Fruit fly (Drosophila melanogaster) whole organism, embryonic: Measurements from ENCODE around the gene CG11726.

Experiments
- ATbp ChIP-seq: fragments of 200-800 bp; sonication (Bioruptor generic); optimal IDR thresholded peaks from 2 replicates; lab custom pipeline; 2017; ENCODE audit warnings: missing biosample characterization, mild to moderate bottlenecking, missing genetic modification characterization, missing genetic modification reagents
- Bdp1 ChIP-seq: fragments of 200-800 bp; sonication (Bioruptor generic); optimal IDR thresholded peaks from 3 replicates; lab custom pipeline; 2016; ENCODE audit warnings: missing biosample characterization, missing genetic modification characterization
- Bteb2 ChIP-seq: fragments of 200-800 bp; sonication (Bioruptor generic); optimal IDR thresholded peaks from 2 replicates; lab custom pipeline; 2016; ENCODE audit warnings: missing biosample characterization, missing genetic modification characterization
- CG11085 ChIP-seq: fragments of 200-800 bp; sonication (Bioruptor generic); IDR thresholded peaks from 2 replicates; pipeline ENCODE4 v1.3.6; 2022; ENCODE audit warnings: missing biosample characterization, missing genetic modification characterization
- CG12299 ChIP-seq: fragments of 200-800 bp; sonication (Bioruptor generic); optimal IDR thresholded peaks from 2 replicates; lab custom pipeline; 2018; ENCODE audit warnings: missing biosample characterization, mild to moderate bottlenecking, missing genetic modification characterization
- CG12769 ChIP-seq: fragments of 200-800 bp; sonication (Bioruptor generic); optimal IDR thresholded peaks from 2 replicates; lab custom pipeline; 2019; ENCODE audit warnings: missing biosample characterization, mild to moderate bottlenecking, missing genetic modification characterization, moderate library complexity
- CG13624 ChIP-seq: fragments of 200-800 bp; sonication (Bioruptor generic); optimal IDR thresholded peaks from 2 replicates; lab custom pipeline; 2016; ENCODE audit warnings: missing biosample characterization, missing genetic modification characterization
- CG13775 ChIP-seq: fragments of 200-800 bp; sonication (Bioruptor generic); optimal IDR thresholded peaks from 3 replicates; lab custom pipeline; 2017; ENCODE audit warnings: missing biosample characterization, mild to moderate bottlenecking, missing genetic modification characterization
- CG14441 ChIP-seq: fragments of 200-800 bp; sonication (Bioruptor generic); IDR thresholded peaks from 2 replicates; pipeline ENCODE4 v1.3.6; 2022; ENCODE audit warnings: missing biosample characterization, missing genetic modification characterization
- CG14965 ChIP-seq: fragments of 200-800 bp; sonication (Bioruptor generic); optimal IDR thresholded peaks from 2 replicates; lab custom pipeline; 2016; ENCODE audit warnings: missing biosample characterization, missing genetic modification characterization, borderline replicate concordance
- CG15601 ChIP-seq: fragments of 200-800 bp; sonication (Bioruptor generic); optimal IDR thresholded peaks from 3 replicates; lab custom pipeline; 2019; ENCODE audit warnings: missing biosample characterization, mild to moderate bottlenecking, missing genetic modification characterization, moderate library complexity
- CG17328 ChIP-seq: fragments of 200-800 bp; sonication (Bioruptor generic); IDR thresholded peaks from 2 replicates; pipeline ENCODE4 v1.3.6; 2022; ENCODE audit warnings: missing biosample characterization, missing genetic modification characterization
- CG17612 ChIP-seq: fragments of 200-800 bp; sonication (Bioruptor generic); IDR thresholded peaks from 2 replicates; pipeline ENCODE4 v1.3.6; 2022; ENCODE audit warnings: missing biosample characterization, missing genetic modification characterization
- CG18262 ChIP-seq: fragments of 200-800 bp; optimal IDR thresholded peaks from 3 replicates; lab custom pipeline; 2019; ENCODE audit warnings: missing biosample characterization, mild to moderate bottlenecking, missing genetic modification characterization, moderate library complexity
- CG31388 ChIP-seq: fragments of 200-800 bp; sonication (Bioruptor generic); optimal IDR thresholded peaks from 2 replicates; lab custom pipeline; 2016; ENCODE audit warnings: missing biosample characterization, missing genetic modification characterization
- CG32772 ChIP-seq: fragments of 200-800 bp; sonication (Bioruptor generic); IDR thresholded peaks from 2 replicates; pipeline ENCODE4 v1.3.6; 2022; ENCODE audit warnings: missing biosample characterization, missing genetic modification characterization
- CG4282 ChIP-seq: fragments of 200-800 bp; sonication (Bioruptor generic); optimal IDR thresholded peaks from 2 replicates; lab custom pipeline; 2016; ENCODE audit warnings: missing biosample characterization, missing genetic modification characterization
- CG4707 ChIP-seq: fragments of 200-800 bp; sonication (Bioruptor generic); optimal IDR thresholded peaks from 2 replicates; lab custom pipeline; 2018; ENCODE audit warnings: missing biosample characterization, mild to moderate bottlenecking, missing genetic modification characterization, moderate library complexity
- CG4730 ChIP-seq: fragments of 200-800 bp; sonication (Bioruptor generic); IDR thresholded peaks from 2 replicates; pipeline ENCODE4 v1.3.6; 2022; ENCODE audit warnings: missing biosample characterization, missing genetic modification characterization
- CG4820 ChIP-seq: fragments of 200-800 bp; sonication (Bioruptor generic); optimal IDR thresholded peaks from 3 replicates; lab custom pipeline; 2016; ENCODE audit warnings: missing biosample characterization, missing genetic modification characterization
- CG6175 ChIP-seq: fragments of 200-800 bp; sonication (Bioruptor generic); IDR thresholded peaks from 3 replicates; pipeline ENCODE4 v1.3.6; 2022; ENCODE audit warnings: missing biosample characterization, missing genetic modification characterization
- CG6791 ChIP-seq: fragments of 200-800 bp; sonication (Bioruptor generic); IDR thresholded peaks from 3 replicates; pipeline ENCODE4 v1.3.6; 2022; ENCODE audit warnings: missing biosample characterization, missing genetic modification characterization; ENCODE audit not compliant: partially characterized antibody
- CkIIα-i1 ChIP-seq: fragments of 200-800 bp; sonication (Bioruptor generic); IDR thresholded peaks from 2 replicates; pipeline ENCODE4 v1.3.6; 2022; ENCODE audit warnings: missing biosample characterization, missing genetic modification characterization
- CoRest ChIP-seq: fragments of 200-800 bp; sonication (Bioruptor generic); optimal IDR thresholded peaks from 3 replicates; lab custom pipeline; 2018; ENCODE audit warnings: missing biosample characterization, mild to moderate bottlenecking, missing genetic modification characterization, moderate library complexity
- Ets97D ChIP-seq: fragments of 200-800 bp; sonication (Bioruptor generic); optimal IDR thresholded peaks from 3 replicates; lab custom pipeline; 2016; ENCODE audit warnings: missing biosample characterization, missing genetic modification characterization
- HLHmδ ChIP-seq: fragments of 200-800 bp; sonication (Bioruptor generic); optimal IDR thresholded peaks from 2 replicates; lab custom pipeline; 2018; ENCODE audit warnings: missing biosample characterization, mild to moderate bottlenecking, missing genetic modification characterization, moderate library complexity
- HmgZ ChIP-seq: fragments of 200-800 bp; sonication (Bioruptor generic); optimal IDR thresholded peaks from 2 replicates; lab custom pipeline; 2018; ENCODE audit warnings: missing biosample characterization, mild to moderate bottlenecking, missing genetic modification characterization
- Nf-YA ChIP-seq: fragments of 200-800 bp; sonication (Bioruptor generic); IDR thresholded peaks from 2 replicates; pipeline ENCODE4 v1.3.6; 2022; ENCODE audit warnings: missing biosample characterization, missing genetic modification characterization
- Sry-β ChIP-seq: fragments of 200-800 bp; sonication (Bioruptor generic); optimal IDR thresholded peaks from 2 replicates; lab custom pipeline; 2018; ENCODE audit warnings: missing biosample characterization, mild to moderate bottlenecking, missing genetic modification characterization, moderate library complexity
- TFAM ChIP-seq: fragments of 200-800 bp; sonication (Bioruptor generic); optimal IDR thresholded peaks from 2 replicates; lab custom pipeline; 2017; ENCODE audit warnings: missing biosample characterization, missing genetic modification characterization, inconsistent platforms
- Taf1 ChIP-seq: fragments of 200-800 bp; sonication (Bioruptor generic); IDR thresholded peaks from 2 replicates; pipeline ENCODE4 v1.3.6; 2022; ENCODE audit warnings: missing biosample characterization, missing genetic modification characterization
- Usf ChIP-seq: fragments of 200-800 bp; sonication (Bioruptor generic); optimal IDR thresholded peaks from 2 replicates; lab custom pipeline; 2017; ENCODE audit warnings: missing genotype, missing biosample characterization, missing genetic modification characterization
- Xbp1 ChIP-seq: fragments of 200-800 bp; sonication (Bioruptor generic); optimal IDR thresholded peaks from 3 replicates; lab custom pipeline; 2016; ENCODE audit warnings: missing biosample characterization, mild to moderate bottlenecking, missing genetic modification characterization
- amos ChIP-seq: fragments of 200-800 bp; sonication (Bioruptor generic); IDR thresholded peaks from 2 replicates; pipeline ENCODE4 v1.3.6; 2022; ENCODE audit warnings: missing biosample characterization, missing genetic modification characterization; ENCODE audit not compliant: partially characterized antibody
- az2 ChIP-seq: fragments of 200-800 bp; sonication (Bioruptor generic); optimal IDR thresholded peaks from 3 replicates; lab custom pipeline; 2016; ENCODE audit warnings: missing biosample characterization, missing genetic modification characterization
- cas ChIP-seq: fragments of 200-800 bp; sonication (Bioruptor generic); IDR thresholded peaks from 2 replicates; pipeline ENCODE4 v1.3.6; 2022; ENCODE audit warnings: missing biosample characterization, missing genetic modification characterization
- corto ChIP-seq: fragments of 200-800 bp; sonication (Bioruptor generic); optimal IDR thresholded peaks from 2 replicates; lab custom pipeline; 2016; ENCODE audit warnings: missing biosample characterization, mild to moderate bottlenecking, missing genetic modification characterization, moderate library complexity
- crol ChIP-seq: fragments of 200-800 bp; sonication (Bioruptor generic); IDR thresholded peaks from 2 replicates; pipeline ENCODE4 v1.3.6; 2022; ENCODE audit warnings: missing biosample characterization, missing genetic modification characterization
- da ChIP-seq: fragments of 200-800 bp; sonication (Bioruptor generic); optimal IDR thresholded peaks from 2 replicates; lab custom pipeline; 2016; ENCODE audit warnings: missing biosample characterization, missing genetic modification characterization
- dati ChIP-seq: fragments of 200-800 bp; sonication (Bioruptor generic); IDR thresholded peaks from 2 replicates; pipeline ENCODE4 v1.3.6; 2022; ENCODE audit warnings: missing biosample characterization, missing genetic modification characterization
- dimm ChIP-seq: fragments of 200-800 bp; sonication (Bioruptor generic); IDR thresholded peaks from 2 replicates; pipeline ENCODE4 v1.3.6; 2022; ENCODE audit warnings: missing biosample characterization, missing genetic modification characterization
- dmrt99B ChIP-seq: fragments of 200-800 bp; sonication (Bioruptor generic); optimal IDR thresholded peaks from 2 replicates; lab custom pipeline; 2018; ENCODE audit warnings: missing biosample characterization, mild to moderate bottlenecking, missing genetic modification characterization, moderate library complexity
- nmo ChIP-seq: fragments of 200-800 bp; sonication (Bioruptor generic); optimal IDR thresholded peaks from 2 replicates; lab custom pipeline; 2018; ENCODE audit warnings: missing biosample characterization, mild to moderate bottlenecking, missing genetic modification characterization, moderate library complexity
- run ChIP-seq: fragments of 200-800 bp; sonication (Bioruptor generic); optimal IDR thresholded peaks from 3 replicates; lab custom pipeline; 2018; ENCODE audit warnings: missing biosample characterization, mild to moderate bottlenecking, missing genetic modification characterization
- sisA ChIP-seq: fragments of 200-800 bp; sonication (Bioruptor generic); IDR thresholded peaks from 2 replicates; pipeline ENCODE4 v1.3.6; 2022; ENCODE audit warnings: missing biosample characterization, missing genetic modification characterization
- sna ChIP-seq: fragments of 200-800 bp; sonication (Bioruptor generic); IDR thresholded peaks from 2 replicates; pipeline ENCODE4 v1.3.6; 2022; ENCODE audit warnings: missing biosample characterization, missing genetic modification characterization; ENCODE audit not compliant: partially characterized antibody
- tio ChIP-seq: fragments of 200-800 bp; sonication (Bioruptor generic); optimal IDR thresholded peaks from 2 replicates; lab custom pipeline; 2017; ENCODE audit warnings: missing biosample characterization, missing genetic modification characterization, inconsistent platforms
- zfh1 ChIP-seq: fragments of 200-800 bp; sonication (Bioruptor generic); IDR thresholded peaks from 3 replicates; pipeline ENCODE4 v1.3.6; 2022; ENCODE audit warnings: missing biosample characterization, missing genetic modification characterization
- zfh2 ChIP-seq: fragments of 200-800 bp; sonication (Bioruptor generic); optimal IDR thresholded peaks from 2 replicates; lab custom pipeline; 2016; ENCODE audit warnings: missing biosample characterization, missing genetic modification characterization

Gene CG11726

dm6 chr3L:11368319-11369299, 25.9 kb upstream of the CG11726 start (continued):
- TF ChIP-seq CG6175 (GFP tag; lab: Robert Waterston, UW) (0 out of 3 replicates have a peak, but pooled peaks have one; percentile 12), CkIIα-i1 (no peak), CG17612 (GFP tag; lab: Robert Waterston, UW) (no peak), run (tag; lab: Kevin White, UChicago) (no peak), sna (GFP tag; lab: Robert Waterston, UW) (no peak), CG4282 (GFP tag; lab: Kevin White, UChicago) (no peak), dimm (GFP tag; lab: Robert Waterston, UW) (no peak), Ets97D (GFP tag; lab: Kevin White, UChicago) (no peak), CG4820 (GFP tag; lab: Kevin White, UChicago) (no peak), CG4707 (GFP tag; lab: Kevin White, UChicago) (no peak), da (no peak), HmgZ (no peak), Bteb2 (GFP tag; lab: Kevin White, UChicago) (no peak), TFAM (GFP tag; lab: Kevin White, UChicago) (no peak), Bdp1 (GFP tag; lab: Kevin White, UChicago) (no peak), dati (GFP tag; lab: Robert Waterston, UW) (no peak), CG4730 (no peak), sisA (GFP tag; lab: Robert Waterston, UW) (no peak), CG13775 (GFP tag; lab: Kevin White, UChicago) (no peak), CG18262 (tag; lab: Kevin White, UChicago) (peak; percentile 65), CG14441 (GFP tag; lab: Robert Waterston, UW) (no peak), CoRest (tag; lab: Kevin White, UChicago) (no peak), tio (GFP tag; lab: Kevin White, UChicago) (no peak), Xbp1 (no peak), CG31388 (no peak), CG12769 (tag; lab: Kevin White, UChicago) (no peak), Sry-β (no peak), cas (no peak), amos (no peak), dmrt99B (tag; lab: Kevin White, UChicago) (peak; percentile 44), CG32772 (GFP tag; lab: Robert Waterston, UW) (no peak), nmo (GFP tag; lab: Kevin White, UChicago) (peak; percentile 42), CG17328 (GFP tag; lab: Robert Waterston, UW) (0 out of 2 replicates have a peak, but pooled peaks have one; percentile 8), CG6791 (GFP tag; lab: Robert Waterston, UW) (no peak), corto (GFP tag; lab: Kevin White, UChicago) (no peak), HLHmδ (GFP tag; lab: Kevin White, UChicago) (no peak), CG11085 (GFP tag; lab: Robert Waterston, UW) (no peak), CG15601 (peak; percentile 12), CG12299 (tag; lab: Kevin White, UChicago) (no peak), Taf1 (no peak), ATbp (no peak), Nf-YA (GFP tag; lab: Robert Waterston, UW) (no peak), CG13624 (no peak), CG14965 (GFP tag; lab: Kevin White, UChicago) (no peak), Usf (no peak), zfh2 (GFP tag; lab: Kevin White, UChicago) (no peak), crol (GFP tag; lab: Robert Waterston, UW) (peak; percentile 70), zfh1 (GFP tag; lab: Robert Waterston, UW) (no peak), az2 (GFP tag; lab: Kevin White, UChicago) (no peak)
